Fruit fly (Drosophila melanogaster): ENCODE data around the gene kst.

kst gene

dm6 chr3L:3384596-3385436 is 48.2 kb downstream of the kst start (continued):
- TF ChIP-seq CG12104 (GFP tag; optimal IDR thresholded peaks at IDR 0.05), result peak; percentile 49
- TF ChIP-seq CG2116 (GFP tag; optimal IDR thresholded peaks at IDR 0.05), result peak; percentile 18
- TF ChIP-seq CG2889 (GFP tag; IDR thresholded peaks at IDR 0.05), result no peak
- no peak for TF ChIP-seq Fer2 (tag; optimal IDR thresholded peaks at IDR 0.05)
- TF ChIP-seq CG6791 (GFP tag; IDR thresholded peaks at IDR 0.05; ENCODE audit: partially characterized antibody), result 0 out of 3 replicates have a peak, but pooled peaks have one; percentile 18
- TF ChIP-seq chif (GFP tag; optimal IDR thresholded peaks at IDR 0.05), result no peak
- 0 out of 3 replicates have a peak, but pooled peaks have one; percentile 3 for TF ChIP-seq ci (GFP tag; IDR thresholded peaks at IDR 0.05)
- no peak for TF ChIP-seq Hr78 (GFP tag; optimal IDR thresholded peaks at IDR 0.05)
- peak in 1 of 2 experiments; percentile 61 for TF ChIP-seq Hr51 (GFP tag; optimal IDR thresholded peaks at IDR 0.05)
- TF ChIP-seq ind (GFP tag; optimal IDR thresholded peaks at IDR 0.05), result peak; percentile 35
- TF ChIP-seq dm (GFP tag; optimal IDR thresholded peaks at IDR 0.05), result no peak
- 0 out of 2 replicates have a peak, but pooled peaks have one; percentile 23 for TF ChIP-seq CG6689 (GFP tag; IDR thresholded peaks at IDR 0.05)
- peak; percentile 52 for TF ChIP-seq Chrac-16 (GFP tag; optimal IDR thresholded peaks at IDR 0.05)
- no peak for TF ChIP-seq Trl (optimal IDR thresholded peaks at IDR 0.05)
- TF ChIP-seq Trl (GFP tag; optimal IDR thresholded peaks at IDR 0.05), result no peak
- no peak for TF ChIP-seq onecut (GFP tag; IDR thresholded peaks at IDR 0.05)
- TF ChIP-seq fd96Cb (tag; optimal IDR thresholded peaks at IDR 0.05), result peak; percentile 58
- no peak for TF ChIP-seq CG2875 (GFP tag; optimal IDR thresholded peaks at IDR 0.05)
- peak; percentile 82 for TF ChIP-seq oc (tag; optimal IDR thresholded peaks at IDR 0.05)
- no peak for TF ChIP-seq psq (GFP tag; optimal IDR thresholded peaks at IDR 0.05)
- TF ChIP-seq CG3838 (GFP tag; optimal IDR thresholded peaks at IDR 0.05), result no peak
- TF ChIP-seq lilli (GFP tag; optimal IDR thresholded peaks at IDR 0.05), result peak; percentile 39
- peak; percentile 70; the same call in 1 of the 4 replicates for TF ChIP-seq chinmo (GFP tag; IDR thresholded peaks at IDR 0.05; ENCODE audit: partially characterized antibody)
- no peak for TF ChIP-seq gsb (GFP tag; IDR thresholded peaks at IDR 0.05)
- no peak for TF ChIP-seq chn (GFP tag; optimal IDR thresholded peaks at IDR 0.05)
- no peak for TF ChIP-seq Hr39 (optimal IDR thresholded peaks at IDR 0.05)
- TF ChIP-seq dmrt11E (tag; optimal IDR thresholded peaks at IDR 0.05), result peak; percentile 77
- peak; percentile 3 for TF ChIP-seq unpg (GFP tag; optimal IDR thresholded peaks at IDR 0.05)
- no peak for TF ChIP-seq CG10654 (GFP tag; optimal IDR thresholded peaks at IDR 0.05)
- no peak for TF ChIP-seq chm (GFP tag; IDR thresholded peaks at IDR 0.05)
- no peak for TF ChIP-seq CG13894 (tag; optimal IDR thresholded peaks at IDR 0.05)
- TF ChIP-seq cad (GFP tag; optimal IDR thresholded peaks at IDR 0.05), result no peak
- TF ChIP-seq CG31388 (GFP tag; optimal IDR thresholded peaks at IDR 0.05), result no peak
- no peak for TF ChIP-seq hkb (optimal IDR thresholded peaks at IDR 0.05)
- TF ChIP-seq hkb (GFP tag; IDR thresholded peaks at IDR 0.05), result no peak
- no peak for TF ChIP-seq stwl (tag; optimal IDR thresholded peaks at IDR 0.05)
- TF ChIP-seq CG18262 (tag; optimal IDR thresholded peaks at IDR 0.05), result peak; percentile 82
- TF ChIP-seq Sry-δ (GFP tag; optimal IDR thresholded peaks at IDR 0.05), result no peak
- peak; percentile 51 for TF ChIP-seq CG18619 (GFP tag; optimal IDR thresholded peaks at IDR 0.05)
- TF ChIP-seq CG18599 (GFP tag; optimal IDR thresholded peaks at IDR 0.05), result peak; percentile 35
- TF ChIP-seq Atf3 (GFP tag; optimal IDR thresholded peaks at IDR 0.05), result no peak
- peak; percentile 2 for TF ChIP-seq nau (GFP tag; optimal IDR thresholded peaks at IDR 0.05)
- no peak for TF ChIP-seq grn (GFP tag; optimal IDR thresholded peaks at IDR 0.05)
- no peak for TF ChIP-seq prd (optimal IDR thresholded peaks at IDR 0.05)
- TF ChIP-seq prd (GFP tag; IDR thresholded peaks at IDR 0.05), result peak; percentile 48; the same call in 2 of the 3 replicates
- peak in 1 of 3 experiments; percentile 81 for TF ChIP-seq lola (GFP tag; optimal IDR thresholded peaks at IDR 0.05)
- TF ChIP-seq CG34376 (GFP tag; optimal IDR thresholded peaks at IDR 0.05), result no peak
- 0 out of 2 replicates have a peak, but pooled peaks have one; percentile 6 for TF ChIP-seq al (GFP tag; IDR thresholded peaks at IDR 0.05)
- TF ChIP-seq Dbx (GFP tag; IDR thresholded peaks at IDR 0.05), result no peak
